Worm (Caenorhabditis elegans): ENCODE results near the gene rab-30.

Gene rab-30

ce11 chrIII:10592729-10593128 is 32.3 kb downstream of the rab-30 start, which contains the start of gene Y45F3A.8:
Gene Y45F3A.8 (minus strand): TSS chrIII:10592829.
- TF ChIP-seq dao-5 (tag; optimal IDR thresholded peaks at IDR 0.05), result no peak
- TF ChIP-seq him-1 (tag; optimal IDR thresholded peaks at IDR 0.05), result no peak
- TF ChIP-seq W03F9.2 (tag; optimal IDR thresholded peaks at IDR 0.05), result no peak

ce11 chrIII:10595066-10595465 is 34.7 kb downstream of the rab-30 start, which contains the start of gene Y45F3A.9:
Gene Y45F3A.9 (minus strand): TSS chrIII:10595166.
- TF ChIP-seq W03F9.2 (tag; optimal IDR thresholded peaks at IDR 0.05) (no peak), dao-5 (tag; optimal IDR thresholded peaks at IDR 0.05) (no peak), him-1 (tag; optimal IDR thresholded peaks at IDR 0.05) (no peak)

- TF ChIP-seq him-1 (tag; optimal IDR thresholded peaks at IDR 0.05), result no peak
- no peak for TF ChIP-seq W03F9.2 (tag; optimal IDR thresholded peaks at IDR 0.05)
- no peak for TF ChIP-seq dao-5 (tag; optimal IDR thresholded peaks at IDR 0.05)
Observed at ce11 chrIII:10596387-10596786, 36.0 kb downstream of the rab-30 start, which contains the start of gene Y39A1A.3. Gene Y39A1A.3 (minus strand): TSS chrIII:10596487.

ce11 chrIII:10599699-10600098 is 39.3 kb downstream of the rab-30 start:
- TF ChIP-seq dao-5 (tag; optimal IDR thresholded peaks at IDR 0.05) (no peak), him-1 (tag; optimal IDR thresholded peaks at IDR 0.05) (no peak), W03F9.2 (tag; optimal IDR thresholded peaks at IDR 0.05) (peak; percentile 87)

ce11 chrIII:10600138-10600626 is 39.8 kb downstream of the rab-30 start, which contains the start of gene epg-6:
Gene epg-6 (minus strand): TSS chrIII:10600188.
- TF ChIP-seq W03F9.2 (tag; optimal IDR thresholded peaks at IDR 0.05) (peak; percentile 7), him-1 (tag; optimal IDR thresholded peaks at IDR 0.05) (no peak), dao-5 (tag; optimal IDR thresholded peaks at IDR 0.05) (no peak)

- no peak for TF ChIP-seq W03F9.2 (tag; optimal IDR thresholded peaks at IDR 0.05)
- no peak for TF ChIP-seq him-1 (tag; optimal IDR thresholded peaks at IDR 0.05)
- TF ChIP-seq dao-5 (tag; optimal IDR thresholded peaks at IDR 0.05), result no peak
Observed at ce11 chrIII:10600894-10601293, 40.5 kb downstream of the rab-30 start.

- TF ChIP-seq dao-5 (tag; optimal IDR thresholded peaks at IDR 0.05) (no peak), him-1 (tag; optimal IDR thresholded peaks at IDR 0.05) (no peak), W03F9.2 (tag; optimal IDR thresholded peaks at IDR 0.05) (no peak)
Observed at ce11 chrIII:10603248-10603647, 42.9 kb downstream of the rab-30 start, which contains the start of gene Y39A1A.2. Gene Y39A1A.2 (minus strand): TSS chrIII:10603566.

- TF ChIP-seq dao-5 (tag; optimal IDR thresholded peaks at IDR 0.05) (no peak), W03F9.2 (tag; optimal IDR thresholded peaks at IDR 0.05) (no peak), him-1 (tag; optimal IDR thresholded peaks at IDR 0.05) (no peak)
Observed at ce11 chrIII:10604325-10604724, 43.9 kb downstream of the rab-30 start.

ce11 chrIII:10605049-10605448 is 44.7 kb downstream of the rab-30 start, which contains the start of gene rabx-5:
Gene rabx-5 (plus strand): TSS chrIII:10605349.
- TF ChIP-seq him-1 (tag; optimal IDR thresholded peaks at IDR 0.05) (no peak), dao-5 (tag; optimal IDR thresholded peaks at IDR 0.05) (no peak), W03F9.2 (tag; optimal IDR thresholded peaks at IDR 0.05) (no peak)

ce11 chrIII:10608161-10608560 is 47.8 kb downstream of the rab-30 start:
- TF ChIP-seq him-1 (tag; optimal IDR thresholded peaks at IDR 0.05) (no peak), W03F9.2 (tag; optimal IDR thresholded peaks at IDR 0.05) (no peak), dao-5 (tag; optimal IDR thresholded peaks at IDR 0.05) (no peak)

ce11 chrIII:10612333-10612732 is 51.9 kb downstream of the rab-30 start, which contains the start of gene Y39A1A.24:
Gene Y39A1A.24 (plus strand): TSS chrIII:10612633.
- no peak for TF ChIP-seq him-1 (tag; optimal IDR thresholded peaks at IDR 0.05)
- TF ChIP-seq W03F9.2 (tag; optimal IDR thresholded peaks at IDR 0.05), result no peak
- TF ChIP-seq dao-5 (tag; optimal IDR thresholded peaks at IDR 0.05), result no peak

- TF ChIP-seq dao-5 (tag; optimal IDR thresholded peaks at IDR 0.05) (no peak), W03F9.2 (tag; optimal IDR thresholded peaks at IDR 0.05) (no peak), him-1 (tag; optimal IDR thresholded peaks at IDR 0.05) (no peak)
Observed at ce11 chrIII:10615166-10615565, 54.8 kb downstream of the rab-30 start, which contains the start of gene mrpl-22. Gene mrpl-22 (plus strand): TSS chrIII:10615466.
